Fruit fly (Drosophila melanogaster): ENCODE results near the gene Fhos.

dm6 chr3L:8729565-8729964 is 23.9 kb upstream of the Fhos start, which contains the start of gene Cp19:
- TF ChIP-seq CG8478 (optimal IDR thresholded peaks at IDR 0.05), result no peak
- no peak for TF ChIP-seq CTCF (optimal IDR thresholded peaks at IDR 0.05)

Data from S2 (cell line).